Worm (Caenorhabditis elegans) whole organism, young adult: ENCODE data around the gene R11E3.1.

Experiments used
- B0019.2 ChIP-seq: fragments of 200-800 bp; sonication (Bioruptor generic); conservative IDR thresholded peaks from 2 replicates; pipeline ENCODE4 v1.3.6; 2022; ENCODE audit warnings: missing genetic modification reagents, missing genetic modification characterization, missing compliant biosample characterization
- B0035.1 ChIP-seq: sonication (generic microtip); optimal IDR thresholded peaks from 2 replicates; lab custom pipeline; 2016; ENCODE audit warnings: missing genetic modification characterization, mild to moderate bottlenecking, missing compliant biosample characterization, missing genotype, missing genetic modification reagents
- F10E7.11 ChIP-seq: sonication (generic microtip); optimal IDR thresholded peaks from 2 replicates; lab custom pipeline; 2017; ENCODE audit warnings: mild to moderate bottlenecking, missing genetic modification characterization, moderate library complexity, missing compliant biosample characterization
- F23B12.7 ChIP-seq: sonication (generic microtip); optimal IDR thresholded peaks from 2 replicates; lab custom pipeline; 2017; ENCODE audit warnings: missing genetic modification characterization, mild to moderate bottlenecking, missing compliant biosample characterization, antibody characterized with exemption, moderate library complexity; ENCODE audit not compliant: insufficient read depth
- F37B4.10 ChIP-seq: fragments of 200-800 bp; sonication (Bioruptor generic); IDR thresholded peaks from 2 replicates; pipeline ENCODE4 v1.3.6; 2022; ENCODE audit warnings: missing genetic modification characterization, missing compliant biosample characterization
- F49E8.2 ChIP-seq: sonication (generic microtip); optimal IDR thresholded peaks from 3 replicates; lab custom pipeline; 2017; ENCODE audit warnings: missing genetic modification characterization, mild to moderate bottlenecking, missing compliant biosample characterization, antibody characterized with exemption, moderate library complexity; ENCODE audit not compliant: insufficient read depth
- K11D2.4 ChIP-seq: fragments of 200-800 bp; sonication (Bioruptor generic); IDR thresholded peaks from 2 replicates; pipeline ENCODE4 v1.3.6; 2022; ENCODE audit warnings: missing genetic modification reagents, missing genetic modification characterization, missing compliant biosample characterization
- K12H6.12 ChIP-seq: fragments of 200-800 bp; sonication (Bioruptor generic); optimal IDR thresholded peaks from 2 replicates; lab custom pipeline; 2018; ENCODE audit warnings: mild to moderate bottlenecking, missing genetic modification characterization, missing compliant biosample characterization
- Y53G8AR.9 ChIP-seq: fragments of 200-800 bp; sonication (Bioruptor generic); conservative IDR thresholded peaks from 2 replicates; pipeline ENCODE4 v1.3.6; 2022; ENCODE audit warnings: missing genetic modification reagents, missing genetic modification characterization, missing compliant biosample characterization
- Y56A3A.18 ChIP-seq: fragments of 200-800 bp; sonication (Bioruptor generic); IDR thresholded peaks from 2 replicates; pipeline ENCODE4 v1.3.6; 2022; ENCODE audit warnings: missing genetic modification reagents, missing genetic modification characterization, missing compliant biosample characterization
- Y95B8A.8 ChIP-seq: fragments of 200-800 bp; sonication (Bioruptor generic); IDR thresholded peaks from 2 replicates; pipeline ENCODE4 v1.3.6; 2022; ENCODE audit warnings: missing genetic modification reagents, missing genetic modification characterization, missing compliant biosample characterization
- ama-1 ChIP-seq, 3 experiments: fragments of 150-350 bp in 1 of 3; sonication (generic microtip) in 2 of 3; optimal IDR thresholded peaks; 2 replicates each; lab custom pipeline; 2014 to 2018; ENCODE audit warnings: missing biosample characterization in 2 of 3, missing genetic modification characterization in 2 of 3, missing genetic modification reagents in 2 of 3
- atf-7 ChIP-seq: sonication (generic microtip); optimal IDR thresholded peaks from 2 replicates; lab custom pipeline; 2017; ENCODE audit warnings: mild to moderate bottlenecking, missing genetic modification characterization, missing compliant biosample characterization
- athp-1 ChIP-seq: sonication (generic microtip); optimal IDR thresholded peaks from 2 replicates; lab custom pipeline; 2017; ENCODE audit warnings: mild to moderate bottlenecking, missing genetic modification characterization, missing compliant biosample characterization
- attf-3 ChIP-seq: fragments of 200-800 bp; sonication (Bioruptor generic); conservative IDR thresholded peaks from 2 replicates; pipeline ENCODE4 v1.3.6; 2022; ENCODE audit warnings: missing genetic modification reagents, missing genetic modification characterization, missing compliant biosample characterization
- attf-5 ChIP-seq: fragments of 200-800 bp; sonication (Bioruptor generic); optimal IDR thresholded peaks from 2 replicates; lab custom pipeline; 2018; ENCODE audit warnings: mild to moderate bottlenecking, missing genetic modification characterization, missing compliant biosample characterization
- cebp-2 ChIP-seq: fragments of 200-800 bp; sonication (Bioruptor generic); IDR thresholded peaks from 2 replicates; pipeline ENCODE4 v1.3.6; 2022; ENCODE audit warnings: missing genetic modification characterization, missing compliant biosample characterization
- ceh-27 ChIP-seq: fragments of 200-800 bp; sonication (Bioruptor generic); optimal IDR thresholded peaks from 2 replicates; lab custom pipeline; 2018; ENCODE audit warnings: mild to moderate bottlenecking, missing genetic modification characterization, moderate library complexity, missing compliant biosample characterization
- ceh-40 ChIP-seq: fragments of 200-800 bp; sonication (Bioruptor generic); IDR thresholded peaks from 2 replicates; pipeline ENCODE4 v1.3.6; 2022; ENCODE audit warnings: missing genetic modification characterization, missing compliant biosample characterization
- ceh-91 ChIP-seq: fragments of 200-800 bp; sonication (Bioruptor generic); IDR thresholded peaks from 2 replicates; pipeline ENCODE4 v1.3.6; 2022; ENCODE audit warnings: missing genetic modification reagents, missing genetic modification characterization, missing compliant biosample characterization
- dox-1 ChIP-seq: fragments of 200-800 bp; sonication (Bioruptor generic); IDR thresholded peaks from 2 replicates; pipeline ENCODE4 v1.3.6; 2022; ENCODE audit warnings: missing genetic modification reagents, missing genetic modification characterization, missing compliant biosample characterization
- fkh-3 ChIP-seq: sonication (generic microtip); optimal IDR thresholded peaks from 2 replicates; lab custom pipeline; 2016; ENCODE audit warnings: mild to moderate bottlenecking, missing genetic modification characterization, missing compliant biosample characterization
- hlh-12 ChIP-seq: sonication (generic microtip); optimal IDR thresholded peaks from 2 replicates; lab custom pipeline; 2016; ENCODE audit warnings: missing genetic modification characterization, missing compliant biosample characterization
- hmg-1.2 ChIP-seq: fragments of 200-800 bp; sonication (Bioruptor generic); IDR thresholded peaks from 2 replicates; pipeline ENCODE4 v1.3.6; 2022; ENCODE audit warnings: missing genetic modification reagents, missing genetic modification characterization, missing compliant biosample characterization
- hrde-1 ChIP-seq: sonication (generic microtip); optimal IDR thresholded peaks from 2 replicates; lab custom pipeline; 2016; ENCODE audit warnings: missing genetic modification characterization, mild to moderate bottlenecking, missing compliant biosample characterization, moderate library complexity, missing genotype, missing genetic modification reagents, borderline replicate concordance
- lin-26 ChIP-seq: fragments of 200-800 bp; sonication (Bioruptor generic); IDR thresholded peaks from 2 replicates; pipeline ENCODE4 v1.3.6; 2022; ENCODE audit warnings: missing genetic modification reagents, missing genetic modification characterization, missing compliant biosample characterization
- lin-40 ChIP-seq: sonication (generic microtip); optimal IDR thresholded peaks from 2 replicates; lab custom pipeline; 2016; ENCODE audit warnings: missing genetic modification characterization, mild to moderate bottlenecking, missing compliant biosample characterization, missing genotype, missing genetic modification reagents
- lin-54 ChIP-seq: fragments of 200-800 bp; sonication (Bioruptor generic); optimal IDR thresholded peaks from 2 replicates; lab custom pipeline; 2018; ENCODE audit warnings: mild to moderate bottlenecking, missing genetic modification characterization, missing compliant biosample characterization
- lsl-1 ChIP-seq: fragments of 200-800 bp; sonication (Bioruptor generic); optimal IDR thresholded peaks from 2 replicates; lab custom pipeline; 2018; ENCODE audit warnings: mild to moderate bottlenecking, missing genetic modification characterization, moderate library complexity, missing compliant biosample characterization
- madf-6 ChIP-seq: fragments of 200-800 bp; sonication (Bioruptor generic); IDR thresholded peaks from 2 replicates; pipeline ENCODE4 v1.3.6; 2022; ENCODE audit warnings: missing genetic modification reagents, missing genetic modification characterization, missing compliant biosample characterization
- madf-8 ChIP-seq: fragments of 200-800 bp; sonication (Bioruptor generic); conservative IDR thresholded peaks from 2 replicates; pipeline ENCODE4 v1.3.6; 2022; ENCODE audit warnings: missing genetic modification reagents, missing genetic modification characterization, missing compliant biosample characterization
- mcd-1 ChIP-seq: fragments of 200-800 bp; sonication (Bioruptor generic); IDR thresholded peaks from 2 replicates; pipeline ENCODE4 v1.3.6; 2022; ENCODE audit warnings: missing genetic modification reagents, missing genetic modification characterization, missing compliant biosample characterization
- mxl-1 ChIP-seq: sonication (generic microtip); optimal IDR thresholded peaks from 2 replicates; lab custom pipeline; 2016; ENCODE audit warnings: missing genetic modification characterization, missing compliant biosample characterization
- nfya-2 ChIP-seq: fragments of 200-800 bp; sonication (Bioruptor generic); IDR thresholded peaks from 2 replicates; pipeline ENCODE4 v1.3.6; 2022; ENCODE audit warnings: missing genetic modification reagents, missing genetic modification characterization, missing compliant biosample characterization
- nhr-179 ChIP-seq: sonication (generic microtip); optimal IDR thresholded peaks from 2 replicates; lab custom pipeline; 2016; ENCODE audit warnings: mild to moderate bottlenecking, missing genetic modification characterization, missing compliant biosample characterization
- nhr-80 ChIP-seq: sonication (generic microtip); optimal IDR thresholded peaks from 2 replicates; lab custom pipeline; 2016; ENCODE audit warnings: missing genetic modification characterization, missing compliant biosample characterization
- pbrm-1 ChIP-seq: fragments of 200-800 bp; sonication (Bioruptor generic); IDR thresholded peaks from 2 replicates; pipeline ENCODE4 v1.3.6; 2022; ENCODE audit warnings: missing genetic modification reagents, missing genetic modification characterization, missing compliant biosample characterization
- repo-1 ChIP-seq: sonication (generic microtip); optimal IDR thresholded peaks from 2 replicates; lab custom pipeline; 2017; ENCODE audit warnings: mild to moderate bottlenecking, missing genetic modification characterization, missing compliant biosample characterization
- sdz-38 ChIP-seq: sonication (generic microtip); optimal IDR thresholded peaks from 2 replicates; lab custom pipeline; 2016; ENCODE audit warnings: missing genotype, missing genetic modification characterization, missing compliant biosample characterization
- sea-2 ChIP-seq: fragments of 200-800 bp; sonication (Bioruptor generic); IDR thresholded peaks from 2 replicates; pipeline ENCODE4 v1.3.6; 2022; ENCODE audit warnings: missing genetic modification characterization, missing compliant biosample characterization
- snpc-3.4 ChIP-seq: sonication (generic microtip); optimal IDR thresholded peaks from 2 replicates; lab custom pipeline; 2017; ENCODE audit warnings: missing genetic modification characterization, mild to moderate bottlenecking, missing compliant biosample characterization, antibody characterized with exemption, moderate library complexity, missing genotype, missing genetic modification reagents
- tlf-1 ChIP-seq: fragments of 200-800 bp; sonication (Bioruptor generic); optimal IDR thresholded peaks from 2 replicates; lab custom pipeline; 2018; ENCODE audit warnings: mild to moderate bottlenecking, missing genetic modification characterization, missing compliant biosample characterization
- ztf-26 ChIP-seq: sonication (generic microtip); optimal IDR thresholded peaks from 2 replicates; lab custom pipeline; 2017; ENCODE audit warnings: missing genetic modification characterization, missing compliant biosample characterization
- ztf-6 ChIP-seq: fragments of 200-800 bp; sonication (Bioruptor generic); IDR thresholded peaks from 2 replicates; pipeline ENCODE4 v1.3.6; 2022; ENCODE audit warnings: missing genetic modification reagents, missing genetic modification characterization, missing compliant biosample characterization

Gene R11E3.1

ce11 chrIV:4745422-4745821 lies 44.1 kb upstream of the R11E3.1 start, which contains the start of gene timm-17B.1 (continued):
- TF ChIP-seq lsl-1 (GFP tag; lab: Kevin White, UChicago): peak; percentile 54
- peak; percentile 67 for TF ChIP-seq lin-40
- no peak for TF ChIP-seq sea-2 (GFP tag; lab: Robert Waterston, UW)
- peak; percentile 58; the same call in 1 of the 2 replicates for TF ChIP-seq pbrm-1 (GFP tag; lab: Robert Waterston, UW)
- TF ChIP-seq nfya-2 (GFP tag; lab: Robert Waterston, UW): no peak
- TF ChIP-seq mxl-1 (tag; lab: Kevin White, UChicago): no peak
- 0 out of 2 replicates have a peak, but pooled peaks have one; percentile 62 for TF ChIP-seq Y53G8AR.9 (GFP tag; lab: Robert Waterston, UW)
- no peak for TF ChIP-seq B0019.2 (GFP tag; lab: Robert Waterston, UW)
- TF ChIP-seq fkh-3: no peak

ce11 chrIV:4747553-4747952 lies 42.0 kb upstream of the R11E3.1 start, which contains the start of gene tctn-1:
Gene tctn-1 (minus strand): TSS chrIV:4747832.
- TF ChIP-seq mcd-1 (peak; percentile 23; the same call in 1 of the 2 replicates), attf-3 (GFP tag; lab: Robert Waterston, UW) (no peak), K11D2.4 (GFP tag; lab: Robert Waterston, UW) (no peak), F10E7.11 (tag; lab: Kevin White, UChicago) (peak; percentile 11), ceh-27 (GFP tag; lab: Kevin White, UChicago) (no peak), nhr-80 (tag; lab: Kevin White, UChicago) (no peak), madf-6 (GFP tag; lab: Robert Waterston, UW) (peak; percentile 16; the same call in 1 of the 2 replicates), ceh-91 (no peak), F23B12.7 (tag; lab: Kevin White, UChicago) (no peak), K12H6.12 (no peak), hmg-1.2 (GFP tag; lab: Robert Waterston, UW) (peak; percentile 22; the same call in 1 of the 2 replicates), F49E8.2 (tag; lab: Kevin White, UChicago) (peak; percentile 28), Y53G8AR.9 (GFP tag; lab: Robert Waterston, UW) (no peak), tlf-1 (no peak), Y95B8A.8 (GFP tag; lab: Robert Waterston, UW) (0 out of 2 replicates have a peak, but pooled peaks have one; percentile 52), repo-1 (tag; lab: Kevin White, UChicago) (peak; percentile 69), cebp-2 (GFP tag; lab: Robert Waterston, UW) (no peak), ztf-26 (tag; lab: Kevin White, UChicago) (no peak), hrde-1 (peak; percentile 51), ama-1 (optimal IDR thresholded peaks at IDR 0.05; lab: Kevin White, UChicago) (peak; percentile 25), ama-1 (GFP tag; optimal IDR thresholded peaks at IDR 0.05; lab: Kevin White, UChicago) (peak in 1 of 2 experiments; percentile 51), athp-1 (tag; lab: Kevin White, UChicago) (no peak), attf-5 (GFP tag; lab: Kevin White, UChicago) (peak; percentile 17), ztf-6 (GFP tag; lab: Robert Waterston, UW) (no peak), fkh-3 (no peak), lin-26 (GFP tag; lab: Robert Waterston, UW) (0 out of 2 replicates have a peak, but pooled peaks have one; percentile 24), sdz-38 (no peak), lin-54 (GFP tag; lab: Kevin White, UChicago) (no peak), hlh-12 (tag; lab: Kevin White, UChicago) (no peak), madf-8 (GFP tag; lab: Robert Waterston, UW) (no peak), ceh-40 (GFP tag; lab: Robert Waterston, UW) (no peak), Y56A3A.18 (GFP tag; lab: Robert Waterston, UW) (0 out of 2 replicates have a peak, but pooled peaks have one; percentile 38), dox-1 (GFP tag; lab: Robert Waterston, UW) (0 out of 2 replicates have a peak, but pooled peaks have one; percentile 14), snpc-3.4 (tag; lab: Kevin White, UChicago) (peak; percentile 11), F37B4.10 (GFP tag; lab: Robert Waterston, UW) (no peak), atf-7 (tag; lab: Kevin White, UChicago) (no peak), B0019.2 (GFP tag; lab: Robert Waterston, UW) (no peak), nhr-179 (tag; lab: Kevin White, UChicago) (no peak), B0035.1 (tag; lab: Kevin White, UChicago) (no peak)
